Worm (Caenorhabditis elegans) whole organism, L4/young adult: ENCODE results near the gene wdr-4.

Source experiments
- W03F9.2 ChIP-seq: fragments of 150-350 bp; optimal IDR thresholded peaks from 2 replicates; lab custom pipeline; 2014; ENCODE audit warnings: missing biosample characterization, missing genetic modification characterization
- him-1 ChIP-seq: sonication (generic microtip); optimal IDR thresholded peaks from 2 replicates; lab custom pipeline; 2016; ENCODE audit warnings: missing genotype, missing genetic modification reagents, missing genetic modification characterization, missing compliant biosample characterization

ce11 chrIII:6725489-6725888 is at the start of gene wdr-4:
- TF ChIP-seq him-1 (no peak), W03F9.2 (tag; lab: Kevin White, UChicago) (no peak)
